Worm (Caenorhabditis elegans) whole organism, mixed stage, embryonic: ENCODE results near the gene C02B10.3.

Experiments used
- M03D4.4 ChIP-seq: sonication (generic microtip); optimal IDR thresholded peaks from 2 replicates; lab custom pipeline; 2017; ENCODE audit warnings: mild to moderate bottlenecking, missing genetic modification characterization, missing compliant biosample characterization
- bed-3 ChIP-seq: fragments of 200-800 bp; sonication (Bioruptor generic); optimal IDR thresholded peaks from 3 replicates; lab custom pipeline; 2018; ENCODE audit warnings: mild to moderate bottlenecking, missing genetic modification characterization, moderate library complexity, missing compliant biosample characterization
- ceh-39 ChIP-seq: fragments of 150-350 bp; optimal IDR thresholded peaks from 2 replicates; lab custom pipeline; 2014; ENCODE audit warnings: missing biosample characterization, missing genetic modification characterization
- ceh-43 ChIP-seq: fragments of 200-800 bp; sonication (Bioruptor generic); optimal IDR thresholded peaks from 2 replicates; lab custom pipeline; 2018; ENCODE audit warnings: mild to moderate bottlenecking, missing genetic modification characterization, moderate library complexity, missing compliant biosample characterization
- ceh-83 ChIP-seq: fragments of 200-800 bp; sonication (Bioruptor generic); optimal IDR thresholded peaks from 2 replicates; lab custom pipeline; 2018; ENCODE audit warnings: mild to moderate bottlenecking, missing genetic modification characterization, missing compliant biosample characterization
- ces-1 ChIP-seq: fragments of 150-350 bp; optimal IDR thresholded peaks from 2 replicates; lab custom pipeline; 2014; ENCODE audit warnings: missing biosample characterization, missing genetic modification reagents, missing genetic modification characterization
- drap-1 ChIP-seq: fragments of 200-800 bp; sonication (Bioruptor generic); optimal IDR thresholded peaks from 3 replicates; lab custom pipeline; 2018; ENCODE audit warnings: mild to moderate bottlenecking, missing genetic modification characterization, missing compliant biosample characterization
- elt-1 ChIP-seq: sonication (generic microtip); optimal IDR thresholded peaks from 2 replicates; lab custom pipeline; 2017; ENCODE audit warnings: missing genetic modification characterization, mild to moderate bottlenecking, missing compliant biosample characterization, antibody characterized with exemption, moderate library complexity, borderline replicate concordance; ENCODE audit not compliant: insufficient read depth
- elt-3 ChIP-seq: fragments of 150-350 bp; optimal IDR thresholded peaks from 2 replicates; lab custom pipeline; 2014; ENCODE audit warnings: missing biosample characterization, missing genetic modification characterization
- flh-1 ChIP-seq: fragments of 200-800 bp; sonication (Bioruptor generic); optimal IDR thresholded peaks from 2 replicates; lab custom pipeline; 2018; ENCODE audit warnings: mild to moderate bottlenecking, missing genetic modification characterization, moderate library complexity, missing compliant biosample characterization
- hlh-1 ChIP-seq: fragments of 150-350 bp; optimal IDR thresholded peaks from 2 replicates; lab custom pipeline; 2014; ENCODE audit warnings: missing biosample characterization, missing genetic modification reagents, missing genetic modification characterization
- lin-13 ChIP-seq: fragments of 150-350 bp; optimal IDR thresholded peaks from 2 replicates; lab custom pipeline; 2014; ENCODE audit warnings: missing biosample characterization, missing genetic modification characterization
- lin-32 ChIP-seq: fragments of 200-800 bp; sonication (Bioruptor generic); optimal IDR thresholded peaks from 2 replicates; lab custom pipeline; 2018; ENCODE audit warnings: mild to moderate bottlenecking, missing genetic modification characterization, missing compliant biosample characterization
- lsy-2 ChIP-seq: fragments of 150-350 bp; optimal IDR thresholded peaks from 2 replicates; lab custom pipeline; 2014; ENCODE audit warnings: missing biosample characterization, missing genetic modification characterization
- mab-5 ChIP-seq: fragments of 150-350 bp; optimal IDR thresholded peaks from 2 replicates; lab custom pipeline; 2014; ENCODE audit warnings: missing biosample characterization, missing genetic modification characterization
- mep-1 ChIP-seq: fragments of 150-350 bp; optimal IDR thresholded peaks from 2 replicates; lab custom pipeline; 2017; ENCODE audit warnings: missing biosample characterization, missing genetic modification reagents, missing genetic modification characterization, inconsistent platforms
- mls-2 ChIP-seq: sonication (generic microtip); optimal IDR thresholded peaks from 2 replicates; lab custom pipeline; 2016; ENCODE audit warnings: mild to moderate bottlenecking, missing genetic modification characterization, moderate library complexity, missing compliant biosample characterization
- nhr-12 ChIP-seq: fragments of 150-350 bp; optimal IDR thresholded peaks from 2 replicates; lab custom pipeline; 2014; ENCODE audit warnings: missing biosample characterization, missing genetic modification characterization
- nhr-237 ChIP-seq: fragments of 150-350 bp; optimal IDR thresholded peaks from 2 replicates; lab custom pipeline; 2014; ENCODE audit warnings: missing biosample characterization, missing genetic modification characterization
- nhr-28 ChIP-seq: fragments of 150-350 bp; optimal IDR thresholded peaks from 2 replicates; lab custom pipeline; 2014; ENCODE audit warnings: missing biosample characterization, missing genetic modification characterization
- nhr-76 ChIP-seq: sonication (generic microtip); optimal IDR thresholded peaks from 2 replicates; lab custom pipeline; 2017; ENCODE audit warnings: missing biosample characterization, missing genetic modification characterization
- pha-4 ChIP-seq: fragments of 150-350 bp; optimal IDR thresholded peaks from 2 replicates; lab custom pipeline; 2018; ENCODE audit warnings: missing biosample characterization, missing genetic modification reagents, missing genetic modification characterization
- sem-2 ChIP-seq: fragments of 200-800 bp; sonication (Bioruptor generic); optimal IDR thresholded peaks from 2 replicates; lab custom pipeline; 2018; ENCODE audit warnings: mild to moderate bottlenecking, missing genetic modification characterization, missing compliant biosample characterization
- snpc-4 ChIP-seq: fragments of 150-350 bp; optimal IDR thresholded peaks from 2 replicates; lab custom pipeline; 2014; ENCODE audit warnings: missing biosample characterization, missing genetic modification characterization
- sptf-1 ChIP-seq: sonication (generic microtip); optimal IDR thresholded peaks from 2 replicates; lab custom pipeline; 2017; ENCODE audit warnings: mild to moderate bottlenecking, missing genetic modification characterization, moderate library complexity, missing compliant biosample characterization
- tbx-8 ChIP-seq: fragments of 200-800 bp; sonication (Bioruptor generic); optimal IDR thresholded peaks from 2 replicates; lab custom pipeline; 2018; ENCODE audit warnings: mild to moderate bottlenecking, missing genetic modification characterization, moderate library complexity, missing compliant biosample characterization
- unc-120 ChIP-seq: sonication (generic microtip); optimal IDR thresholded peaks from 2 replicates; lab custom pipeline; 2017; ENCODE audit warnings: missing genetic modification characterization, missing compliant biosample characterization; ENCODE audit not compliant: poor library complexity, severe bottlenecking
- unc-39 ChIP-seq: fragments of 150-350 bp; optimal IDR thresholded peaks from 2 replicates; lab custom pipeline; 2014; ENCODE audit warnings: missing biosample characterization, missing genetic modification characterization
- unc-62 ChIP-seq: fragments of 150-350 bp; optimal IDR thresholded peaks from 2 replicates; lab custom pipeline; 2014; ENCODE audit warnings: missing biosample characterization, missing genetic modification reagents, missing genetic modification characterization
- zip-8 ChIP-seq: fragments of 150-350 bp; optimal IDR thresholded peaks from 2 replicates; lab custom pipeline; 2014; ENCODE audit warnings: missing biosample characterization, missing genetic modification characterization
- ztf-11 ChIP-seq: fragments of 150-350 bp; optimal IDR thresholded peaks from 2 replicates; lab custom pipeline; 2014; ENCODE audit warnings: missing biosample characterization, missing genetic modification characterization

The C02B10.3 gene

ce11 chrIV:5108971-5109370, 5.9 kb upstream of the C02B10.3 start:
- TF ChIP-seq ces-1 (peak; percentile 98), tbx-8 (GFP tag; lab: Kevin White, UChicago) (no peak)

DNA sequence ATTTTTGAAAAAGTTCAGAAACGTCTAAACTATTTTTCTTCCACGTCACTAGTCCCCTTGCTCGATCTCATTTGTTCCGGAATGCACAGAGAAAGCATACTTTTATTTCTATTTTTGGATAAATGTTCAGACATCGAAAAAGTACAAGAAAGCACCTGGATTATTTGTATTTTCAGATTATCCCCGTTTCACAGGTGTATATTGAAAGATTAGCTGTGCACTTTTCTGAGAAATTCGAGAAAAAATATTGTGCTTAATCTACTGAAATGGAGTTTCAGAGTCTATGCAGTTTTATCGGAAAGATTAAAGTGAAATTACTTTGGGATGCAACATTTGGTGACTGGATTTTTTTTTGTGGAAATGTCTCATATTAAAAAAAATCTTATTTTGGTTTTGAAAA, 1.1 kb downstream of the C02B10.3 start:
- no peak for TF ChIP-seq sem-2 (GFP tag; lab: Kevin White, UChicago)
- TF ChIP-seq flh-1 (GFP tag; lab: Kevin White, UChicago): no peak
- TF ChIP-seq hlh-1 (tag; lab: Kevin White, UChicago): no peak
- TF ChIP-seq nhr-12 (tag; lab: Kevin White, UChicago): no peak
- TF ChIP-seq elt-3 (tag; lab: Kevin White, UChicago): no peak
- no peak for TF ChIP-seq nhr-76 (tag; lab: Kevin White, UChicago)
- no peak for TF ChIP-seq lin-13 (tag; lab: Kevin White, UChicago)
- no peak for TF ChIP-seq ceh-39 (tag; lab: Kevin White, UChicago)
- no peak for TF ChIP-seq drap-1
- no peak for TF ChIP-seq lsy-2 (tag; lab: Kevin White, UChicago)
- no peak for TF ChIP-seq sptf-1 (tag; lab: Kevin White, UChicago)
- TF ChIP-seq zip-8 (tag; lab: Kevin White, UChicago): no peak
- no peak for TF ChIP-seq unc-39 (tag; lab: Kevin White, UChicago)
- TF ChIP-seq nhr-237 (tag; lab: Kevin White, UChicago): no peak
- TF ChIP-seq snpc-4 (tag; lab: Kevin White, UChicago): no peak
- TF ChIP-seq ztf-11: no peak
- no peak for TF ChIP-seq ceh-43 (GFP tag; lab: Kevin White, UChicago)
- no peak for TF ChIP-seq unc-62 (GFP tag; lab: Kevin White, UChicago)

DNA sequence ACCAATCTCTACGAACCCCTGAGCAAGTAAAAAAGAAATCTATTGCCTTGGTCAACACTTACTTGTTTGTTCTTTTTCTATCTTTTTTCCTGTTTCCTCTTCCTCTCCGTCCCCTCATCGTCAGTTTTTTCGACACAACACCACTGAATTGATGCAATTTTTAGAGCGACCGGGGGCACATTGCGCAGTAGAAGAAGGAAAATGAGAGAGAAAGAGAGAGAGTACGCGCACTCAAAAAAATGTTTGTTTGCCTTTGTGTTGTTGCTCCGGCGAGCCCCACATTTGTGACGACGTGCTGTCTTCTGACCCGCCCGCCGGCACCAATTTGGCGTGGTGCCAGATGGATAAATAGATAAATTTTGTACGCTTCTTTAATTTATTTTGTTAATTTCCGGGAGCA, 2.9 kb downstream of the C02B10.3 start:
- TF ChIP-seq lin-13 (tag; lab: Kevin White, UChicago) (no peak), unc-120 (tag; lab: Kevin White, UChicago) (no peak), elt-1 (tag; lab: Kevin White, UChicago) (no peak), M03D4.4 (peak; percentile 6), mep-1 (tag; lab: Kevin White, UChicago) (no peak), lin-32 (GFP tag; lab: Kevin White, UChicago) (no peak), ces-1 (peak; percentile 48), mab-5 (tag; lab: Kevin White, UChicago) (no peak)
- TF ChIP-seq, all 35 proteins: peak for 2

ce11 chrIV:5093462-5093861, 9.6 kb downstream of the C02B10.3 start:
- TF ChIP-seq sptf-1 (tag; lab: Kevin White, UChicago): peak; percentile 37
- no peak for TF ChIP-seq ceh-83
- TF ChIP-seq ces-1: no peak
- peak; percentile 45 for TF ChIP-seq mls-2 (tag; lab: Kevin White, UChicago)
- TF ChIP-seq lin-32 (GFP tag; lab: Kevin White, UChicago): peak; percentile 30
- peak; percentile 55 for TF ChIP-seq ceh-43 (GFP tag; lab: Kevin White, UChicago)

DNA sequence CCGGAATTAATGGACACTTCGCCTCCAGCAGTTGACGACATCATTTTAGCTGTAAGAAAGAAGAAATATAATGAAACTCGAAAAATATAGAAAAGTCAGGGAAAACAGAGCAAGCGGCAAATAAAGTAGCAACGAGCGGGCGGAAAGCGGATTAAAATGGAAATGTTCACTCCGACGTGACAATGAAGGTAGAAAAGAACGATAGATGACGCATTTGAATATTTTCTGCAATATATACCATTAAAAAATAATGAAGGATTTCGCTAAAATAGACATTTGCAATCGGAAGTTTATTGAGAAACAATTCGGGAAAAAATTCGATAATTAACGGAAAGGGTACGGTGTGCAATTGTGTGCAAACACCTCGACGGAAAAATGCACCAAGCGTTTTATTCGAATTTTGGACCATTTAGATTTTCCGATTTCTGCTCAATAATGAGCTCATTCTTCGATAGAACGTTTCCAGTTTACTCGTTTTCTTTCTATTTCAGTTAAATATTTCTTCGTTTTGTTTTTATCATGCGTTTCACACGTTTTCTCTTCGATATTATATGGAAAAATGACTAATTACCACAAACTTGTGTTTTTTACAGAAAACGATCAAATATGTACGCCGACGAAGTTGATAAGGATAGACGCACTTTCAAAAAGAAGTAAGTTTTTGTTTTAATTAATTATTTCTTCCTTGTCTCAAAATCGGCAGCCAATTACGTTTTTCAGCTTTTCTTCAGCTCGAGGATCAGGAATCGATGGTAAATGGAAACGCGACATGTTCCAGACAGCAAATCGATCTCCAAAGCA, 11.9 kb downstream of the C02B10.3 start, which contains the start of the genes snpn-1 and C02B10.4:
Gene snpn-1 (minus strand): TSS at position 51 of the 801 bp plus-strand sequence.
Gene C02B10.4 (plus strand): TSS at position 594 of the 801 bp plus-strand sequence.
- TF ChIP-seq ceh-39 (tag; lab: Kevin White, UChicago) (peak; percentile 59), nhr-28 (tag; lab: Kevin White, UChicago) (no peak), ceh-43 (GFP tag; lab: Kevin White, UChicago) (peak; percentile 52), ces-1 (peak; percentile 92), lsy-2 (tag; lab: Kevin White, UChicago) (peak; percentile 97), elt-1 (tag; lab: Kevin White, UChicago) (no peak), hlh-1 (tag; lab: Kevin White, UChicago) (no peak), pha-4 (tag; lab: Kevin White, UChicago) (peak; percentile 1), bed-3 (GFP tag; lab: Kevin White, UChicago) (no peak), drap-1 (no peak), flh-1 (GFP tag; lab: Kevin White, UChicago) (no peak), ztf-11 (peak; percentile 27)
